Worm (Caenorhabditis elegans) whole organism, young adult: ENCODE data around the gene spl-3.

ENCODE experiments used
- D2030.7 ChIP-seq: fragments of 200-800 bp; sonication (Bioruptor generic); IDR thresholded peaks from 2 replicates; pipeline ENCODE4 v1.3.6; 2022; ENCODE audit warnings: missing genetic modification reagents, missing genetic modification characterization, missing compliant biosample characterization
- ceh-27 ChIP-seq: fragments of 200-800 bp; sonication (Bioruptor generic); optimal IDR thresholded peaks from 2 replicates; lab custom pipeline; 2018; ENCODE audit warnings: mild to moderate bottlenecking, missing genetic modification characterization, moderate library complexity, missing compliant biosample characterization
- die-1 ChIP-seq: sonication (generic microtip); optimal IDR thresholded peaks from 2 replicates; lab custom pipeline; 2016; ENCODE audit warnings: missing genotype, mild to moderate bottlenecking, missing genetic modification characterization, missing compliant biosample characterization
- ets-4 ChIP-seq: fragments of 200-800 bp; sonication (Bioruptor generic); optimal IDR thresholded peaks from 2 replicates; lab custom pipeline; 2018; ENCODE audit warnings: mild to moderate bottlenecking, missing genetic modification characterization, missing compliant biosample characterization
- rpc-1 ChIP-seq, 2 experiments: fragments of 150-350 bp in 1 of 2; sonication (generic microtip) in 1 of 2; optimal IDR thresholded peaks; 2 replicates each; lab custom pipeline; 2014 to 2018; ENCODE audit warnings: missing biosample characterization in 1 of 2, missing genetic modification characterization in 1 of 2, missing genetic modification reagents in 1 of 2, missing genotype in 1 of 2
- ztf-26 ChIP-seq: sonication (generic microtip); optimal IDR thresholded peaks from 2 replicates; lab custom pipeline; 2017; ENCODE audit warnings: missing genetic modification characterization, missing compliant biosample characterization

DNA sequence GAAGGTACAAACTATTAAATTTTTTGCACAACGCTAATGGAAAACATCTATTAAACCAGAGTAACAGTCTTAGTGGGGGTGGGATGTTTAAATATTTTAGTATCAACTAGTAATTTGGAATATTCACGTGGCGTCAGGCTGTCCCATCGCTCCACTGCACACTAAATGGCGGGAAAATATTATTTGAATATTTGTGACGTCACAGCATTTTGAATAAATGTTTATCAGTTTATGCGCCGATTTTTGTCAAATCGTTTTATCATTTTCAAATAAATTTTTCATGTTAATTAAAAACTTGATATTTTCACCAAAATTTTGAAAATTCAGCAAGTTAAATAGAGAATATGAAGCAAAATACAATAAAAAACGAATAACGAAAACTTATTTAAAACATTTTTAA, 50.4 kb downstream of the spl-3 start, which contains the start of gene F38A1.15:
- TF ChIP-seq ztf-26 = no peak
- no peak for TF ChIP-seq rpc-1 (optimal IDR thresholded peaks at IDR 0.05; lab: Kevin White, UChicago)
- TF ChIP-seq rpc-1 (tag; optimal IDR thresholded peaks at IDR 0.05; lab: Kevin White, UChicago) = no peak
- no peak for TF ChIP-seq die-1 (tag; lab: Kevin White, UChicago)
- TF ChIP-seq D2030.7 (GFP tag; lab: Robert Waterston, UW) = no peak
- TF ChIP-seq ceh-27 (GFP tag; lab: Kevin White, UChicago) = no peak
- no peak for TF ChIP-seq ets-4 (GFP tag; lab: Kevin White, UChicago)
